Fruit fly (Drosophila melanogaster): ENCODE data around the gene Usp7.

Usp7 gene

dm6 chrX:12014800-12015389 lies 13.9 kb downstream of the Usp7 start (continued):
- TF ChIP-seq CG10543 (GFP tag; optimal IDR thresholded peaks at IDR 0.05) (peak; percentile 5), dmrt99B (tag; optimal IDR thresholded peaks at IDR 0.05) (no peak), CG12299 (tag; optimal IDR thresholded peaks at IDR 0.05) (no peak), CG12391 (tag; optimal IDR thresholded peaks at IDR 0.05) (peak; percentile 36), Adf1 (GFP tag; IDR thresholded peaks at IDR 0.05) (no peak), Atf6 (GFP tag; IDR thresholded peaks at IDR 0.05) (no peak), CG14667 (GFP tag; IDR thresholded peaks at IDR 0.05) (peak; percentile 37; the same call in 1 of the 2 replicates), vfl (GFP tag; optimal IDR thresholded peaks at IDR 0.05) (no peak), Spps (tag; optimal IDR thresholded peaks at IDR 0.05) (peak; percentile 18), CG4820 (GFP tag; optimal IDR thresholded peaks at IDR 0.05) (no peak), fd64A (GFP tag; optimal IDR thresholded peaks at IDR 0.05) (no peak), cad (GFP tag; optimal IDR thresholded peaks at IDR 0.05) (no peak), CG13775 (GFP tag; optimal IDR thresholded peaks at IDR 0.05) (peak; percentile 4), hbn (GFP tag; IDR thresholded peaks at IDR 0.05; ENCODE audit: partially characterized antibody) (peak; percentile 25; the same call in 1 of the 2 replicates), wor (GFP tag; IDR thresholded peaks at IDR 0.05) (peak; percentile 11; the same call in 1 of the 2 replicates), chn (GFP tag; optimal IDR thresholded peaks at IDR 0.05) (peak; percentile 18)

DNA sequence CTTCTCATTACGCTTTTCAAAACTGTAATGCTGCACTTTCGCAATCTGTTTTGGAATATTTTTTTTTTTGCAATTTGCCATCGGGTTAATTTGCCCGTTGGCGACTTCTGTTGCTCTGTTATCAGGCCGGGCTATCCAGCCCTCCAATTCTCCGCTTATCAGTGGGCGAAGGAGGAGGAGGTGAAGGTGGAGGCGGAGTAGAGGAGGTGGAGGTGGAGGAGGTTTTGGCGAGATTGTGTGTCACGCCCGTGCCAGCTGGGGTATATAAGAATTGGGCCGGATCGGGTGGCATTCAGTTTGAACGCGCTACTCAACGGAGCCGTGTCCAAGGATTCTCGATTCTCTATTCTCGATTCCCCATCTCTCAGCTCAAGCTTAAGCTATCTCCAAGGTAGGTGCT lies 14.7 kb downstream of the Usp7 start:
- peak; percentile 78 for TF ChIP-seq crol (GFP tag; IDR thresholded peaks at IDR 0.05)
- 0 out of 2 replicates have a peak, but pooled peaks have one; percentile 10 for TF ChIP-seq NFAT (GFP tag; IDR thresholded peaks at IDR 0.05)
- TF ChIP-seq GATAe (GFP tag; conservative IDR thresholded peaks at IDR 0.05), result peak; percentile 78
- TF ChIP-seq Ets65A (GFP tag), result peak; percentile 42
- TF ChIP-seq Spps (tag; optimal IDR thresholded peaks at IDR 0.05), result no peak
- TF ChIP-seq CG7987 (GFP tag; optimal IDR thresholded peaks at IDR 0.05), result peak; percentile 20
- TF ChIP-seq org-1 (GFP tag; optimal IDR thresholded peaks at IDR 0.05), result no peak

DNA sequence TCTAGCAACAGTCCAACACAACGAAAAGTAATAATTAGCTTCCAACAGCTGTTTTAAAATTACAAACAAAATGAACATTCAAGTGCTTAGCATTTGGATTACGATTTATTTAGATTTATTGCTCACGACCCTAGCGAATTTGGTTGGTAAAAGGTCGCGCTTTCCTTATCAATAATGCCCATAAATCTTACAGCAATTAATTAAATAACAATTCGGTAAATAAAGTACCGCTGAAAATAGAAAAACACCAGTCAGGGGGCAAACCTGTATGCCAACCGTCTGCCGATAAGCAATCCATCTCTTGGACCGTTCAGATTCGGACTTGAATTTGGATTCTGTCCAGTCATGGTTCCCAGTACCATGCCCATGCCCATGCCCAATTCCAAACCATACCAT lies 15.7 kb downstream of the Usp7 start:
- TF ChIP-seq unc-4 (GFP tag; IDR thresholded peaks at IDR 0.05; ENCODE audit: partially characterized antibody) (no peak), nom (GFP tag; optimal IDR thresholded peaks at IDR 0.05) (peak; percentile 29)

dm6 chrX:12012149-12013097 lies 16.4 kb downstream of the Usp7 start, which contains the start of the genes CG1492 and regucalcin:
Gene CG1492 (minus strand): TSS chrX:12012211.
Gene regucalcin (plus strand): TSS chrX:12012377.
- TF ChIP-seq CG5953 (GFP tag; IDR thresholded peaks at IDR 0.05), result no peak
- TF ChIP-seq CG15514 (GFP tag; optimal IDR thresholded peaks at IDR 0.05), result peak; percentile 59
- TF ChIP-seq CG13775 (GFP tag; optimal IDR thresholded peaks at IDR 0.05), result no peak
- TF ChIP-seq klu (GFP tag; IDR thresholded peaks at IDR 0.05), result no peak
- TF ChIP-seq salm (tag; optimal IDR thresholded peaks at IDR 0.05), result no peak
- TF ChIP-seq HmgZ (tag; optimal IDR thresholded peaks at IDR 0.05), result peak; percentile 67
- no peak for TF ChIP-seq odd (GFP tag; optimal IDR thresholded peaks at IDR 0.05)
- no peak for TF ChIP-seq gt (GFP tag; IDR thresholded peaks at IDR 0.05)
- no peak for TF ChIP-seq CG12659 (GFP tag; optimal IDR thresholded peaks at IDR 0.05)
- TF ChIP-seq tin (GFP tag; optimal IDR thresholded peaks at IDR 0.05), result no peak
- no peak for TF ChIP-seq Camta (GFP tag; optimal IDR thresholded peaks at IDR 0.05)
- peak; percentile 28 for TF ChIP-seq phol (tag; optimal IDR thresholded peaks at IDR 0.05)
- TF ChIP-seq CG5245 (GFP tag; optimal IDR thresholded peaks at IDR 0.05), result no peak
- TF ChIP-seq z (GFP tag; IDR thresholded peaks at IDR 0.05), result no peak
- TF ChIP-seq ab (GFP tag; optimal IDR thresholded peaks at IDR 0.05), result no peak
- peak; percentile 14 for TF ChIP-seq lilli (GFP tag; optimal IDR thresholded peaks at IDR 0.05)
- peak; percentile 53; the same call in 1 of the 3 replicates for TF ChIP-seq Opbp (GFP tag; IDR thresholded peaks at IDR 0.05; ENCODE audit: partially characterized antibody)
- TF ChIP-seq otp (GFP tag; IDR thresholded peaks at IDR 0.05), result no peak
- no peak for TF ChIP-seq CG16779 (GFP tag; IDR thresholded peaks at IDR 0.05)
- TF ChIP-seq CG8765 (GFP tag; IDR thresholded peaks at IDR 0.05), result no peak
- no peak for TF ChIP-seq tap (tag; optimal IDR thresholded peaks at IDR 0.05)
- no peak for TF ChIP-seq CG9437 (GFP tag; optimal IDR thresholded peaks at IDR 0.05)
